Comparison of ENCODE assay signal across 4 fruit fly cellular contexts in the genomic region with DNA sequence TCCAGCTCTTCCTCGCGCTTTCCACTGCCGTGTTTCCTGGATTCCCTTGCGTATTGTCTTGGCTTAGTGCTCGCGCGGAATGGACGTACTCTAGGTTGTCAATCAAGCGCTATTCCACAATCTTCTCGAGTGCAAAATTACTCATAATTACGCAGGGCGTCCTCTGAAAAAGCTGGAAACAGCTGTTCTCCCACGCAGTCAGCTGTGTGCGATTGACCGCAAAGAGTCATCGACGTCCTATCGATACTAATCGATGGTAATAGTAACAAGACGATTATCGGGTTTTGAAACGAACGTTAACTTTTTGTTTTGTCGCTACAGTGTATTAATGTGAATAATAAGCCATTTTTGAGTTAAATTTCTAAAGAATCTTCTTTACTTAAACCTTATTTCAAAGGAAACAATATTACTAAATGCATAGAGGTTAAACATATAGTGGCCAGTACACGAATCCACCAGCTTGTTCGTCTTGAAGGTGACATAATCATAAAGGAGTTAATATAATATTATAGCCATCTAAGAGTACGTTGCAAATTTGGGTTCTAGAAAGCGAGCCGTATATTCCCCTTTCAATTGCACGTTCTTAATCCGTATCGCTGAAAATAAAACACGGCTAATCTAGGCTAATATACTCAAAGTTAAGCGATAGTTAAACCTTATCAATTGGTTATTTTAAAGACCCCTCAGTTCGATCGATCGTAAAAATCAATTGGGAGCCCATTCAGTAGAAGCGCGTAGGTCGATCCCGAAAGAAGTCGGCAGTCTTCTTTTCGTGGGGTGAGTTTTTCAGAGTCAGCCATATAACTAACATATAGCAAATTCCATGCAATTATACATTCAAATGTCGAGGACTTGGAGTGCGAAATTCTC.
TF ChIP-seq lines count a peak whose summit lies in the region.

A gene (minus strand): TSS at position 235 of the 870 bp plus-strand sequence.
A gene (plus strand): TSS at position 456 of the 870 bp plus-strand sequence.

- peak; percentile 7 to 14 for TF ChIP-seq CTCF in S2 (optimal IDR thresholded peaks at IDR 0.05; lab: Kevin White, UChicago)
- TF ChIP-seq CTCF in whole organism, embryonic (GFP tag; optimal IDR thresholded peaks at IDR 0.05; lab: Kevin White, UChicago) = peak; percentile 28

TF ChIP-seq in whole organism, adult, 20 proteins besides CTCF, POLR2A, EP300 and RAD21:
- TF ChIP-seq bab1 (GFP tag; optimal IDR thresholded peaks at IDR 0.05; lab: Kevin White, UChicago) (peak; percentile 69), Hr96 (GFP tag; optimal IDR thresholded peaks at IDR 0.05; lab: Kevin White, UChicago) (no peak), kay (GFP tag; lab: Kevin White, UChicago; ENCODE audit: borderline replicate concordance) (peak; percentile 94)

TF ChIP-seq in whole organism, embryonic, 481 proteins besides CTCF, POLR2A, EP300 and RAD21 (continues in another document):
- TF ChIP-seq sens (GFP tag; lab: Kevin White, UChicago) (peak; percentile 55), NfI (GFP tag; optimal IDR thresholded peaks at IDR 0.05; lab: Kevin White, UChicago) (no peak), Doc2 (GFP tag; IDR thresholded peaks at IDR 0.05; lab: Robert Waterston, UW) (no peak), gro (GFP tag; optimal IDR thresholded peaks at IDR 0.05; lab: Kevin White, UChicago) (no peak), stwl (tag; optimal IDR thresholded peaks at IDR 0.05; lab: Kevin White, UChicago) (peak; percentile 47), CG15269 (tag; optimal IDR thresholded peaks at IDR 0.05; lab: Kevin White, UChicago) (no peak), Dp (GFP tag; optimal IDR thresholded peaks at IDR 0.05; lab: Kevin White, UChicago) (peak; percentile 74), knrl (GFP tag; IDR thresholded peaks at IDR 0.05; lab: Robert Waterston, UW; ENCODE audit: partially characterized antibody) (peak; percentile 77), org-1 (GFP tag; optimal IDR thresholded peaks at IDR 0.05; lab: Kevin White, UChicago) (no peak), Med (GFP tag; lab: Kevin White, UChicago) (peak; percentile 73), maf-S (GFP tag; optimal IDR thresholded peaks at IDR 0.05; lab: Kevin White, UChicago) (no peak), gcm2 (GFP tag; optimal IDR thresholded peaks at IDR 0.05; lab: Kevin White, UChicago) (no peak), Ets97D (GFP tag; optimal IDR thresholded peaks at IDR 0.05; lab: Kevin White, UChicago) (no peak), CG31388 (GFP tag; optimal IDR thresholded peaks at IDR 0.05; lab: Kevin White, UChicago) (no peak), trem (tag; optimal IDR thresholded peaks at IDR 0.05; lab: Kevin White, UChicago) (no peak), CG10543 (GFP tag; optimal IDR thresholded peaks at IDR 0.05; lab: Kevin White, UChicago) (no peak), Doc3 (GFP tag; IDR thresholded peaks at IDR 0.05; lab: Robert Waterston, UW; ENCODE audit: partially characterized antibody) (peak; percentile 88), chinmo (GFP tag; IDR thresholded peaks at IDR 0.05; lab: Robert Waterston, UW; ENCODE audit: partially characterized antibody) (peak; percentile 96), gfzf (GFP tag; optimal IDR thresholded peaks at IDR 0.05; lab: Kevin White, UChicago) (peak; percentile 54), CG34224 (GFP tag; IDR thresholded peaks at IDR 0.05; lab: Robert Waterston, UW; ENCODE audit: partially characterized antibody) (peak; percentile 98), CG3281 (GFP tag; optimal IDR thresholded peaks at IDR 0.05; lab: Kevin White, UChicago) (no peak), CG4617 (GFP tag; optimal IDR thresholded peaks at IDR 0.05; lab: Kevin White, UChicago; ENCODE audit: borderline replicate concordance) (peak; percentile 16), Taf1 (GFP tag; IDR thresholded peaks at IDR 0.05; lab: Robert Waterston, UW) (no peak), CG4328 (GFP tag; optimal IDR thresholded peaks at IDR 0.05; lab: Kevin White, UChicago) (no peak), CG2116 (GFP tag; optimal IDR thresholded peaks at IDR 0.05; lab: Kevin White, UChicago) (peak; percentile 74), CG42726 (GFP tag; IDR thresholded peaks at IDR 0.05; lab: Robert Waterston, UW; ENCODE audit: partially characterized antibody) (peak; percentile 59; the same call in 1 of the 2 replicates), Scr (GFP tag; IDR thresholded peaks at IDR 0.05; lab: Robert Waterston, UW; ENCODE audit: partially characterized antibody) (peak; percentile 89), Neu2 (GFP tag; optimal IDR thresholded peaks at IDR 0.05; lab: Kevin White, UChicago; ENCODE audit: borderline replicate concordance) (no peak), bsh (GFP tag; optimal IDR thresholded peaks at IDR 0.05; lab: Kevin White, UChicago) (no peak), MESR4 (GFP tag; optimal IDR thresholded peaks at IDR 0.05; lab: Kevin White, UChicago) (peak; percentile 56), CG15073 (GFP tag; optimal IDR thresholded peaks at IDR 0.05; lab: Kevin White, UChicago) (no peak), tgo (GFP tag; IDR thresholded peaks at IDR 0.05; lab: Robert Waterston, UW) (no peak), CG15514 (GFP tag; optimal IDR thresholded peaks at IDR 0.05; lab: Kevin White, UChicago) (peak; percentile 62), CG6254 (GFP tag; optimal IDR thresholded peaks at IDR 0.05; lab: Kevin White, UChicago) (no peak), D19A (tag; optimal IDR thresholded peaks at IDR 0.05; lab: Kevin White, UChicago) (no peak), Opbp (GFP tag; IDR thresholded peaks at IDR 0.05; lab: Robert Waterston, UW; ENCODE audit: partially characterized antibody) (peak; percentile 90; the same call in 2 of the 3 replicates)

TF ChIP-seq in whole organism, prepupa, 60 proteins besides CTCF, POLR2A, EP300 and RAD21:
- TF ChIP-seq ss (GFP tag; optimal IDR thresholded peaks at IDR 0.05; lab: Kevin White, UChicago) (no peak), CG10631 (GFP tag; optimal IDR thresholded peaks at IDR 0.05; lab: Kevin White, UChicago) (no peak), esn (GFP tag; optimal IDR thresholded peaks at IDR 0.05; lab: Kevin White, UChicago) (no peak), CG8319 (GFP tag; optimal IDR thresholded peaks at IDR 0.05; lab: Kevin White, UChicago) (no peak), fd85E (GFP tag; optimal IDR thresholded peaks at IDR 0.05; lab: Kevin White, UChicago) (no peak), Eip78C (GFP tag; lab: Kevin White, UChicago) (peak; percentile 8)
